Fruit fly (Drosophila melanogaster) whole organism, embryonic: ENCODE results near the gene Hsp60B.

Experiments used
- Blimp-1 ChIP-seq: fragments of 200-800 bp; sonication (Bioruptor generic); optimal IDR thresholded peaks from 3 replicates; lab custom pipeline; 2018; ENCODE audit warnings: missing biosample characterization, missing genetic modification characterization, mild to moderate bottlenecking, moderate library complexity, missing genetic modification reagents
- CG10147 ChIP-seq: fragments of 200-800 bp; sonication (Bioruptor generic); optimal IDR thresholded peaks from 2 replicates; lab custom pipeline; 2019; ENCODE audit warnings: missing biosample characterization, mild to moderate bottlenecking, missing genetic modification characterization, moderate library complexity
- CG10462 ChIP-seq: fragments of 200-800 bp; sonication (Bioruptor generic); optimal IDR thresholded peaks from 2 replicates; lab custom pipeline; 2016; ENCODE audit warnings: missing biosample characterization, missing genetic modification characterization
- CG13624 ChIP-seq: fragments of 200-800 bp; sonication (Bioruptor generic); optimal IDR thresholded peaks from 2 replicates; lab custom pipeline; 2016; ENCODE audit warnings: missing biosample characterization, missing genetic modification characterization
- CG15601 ChIP-seq: fragments of 200-800 bp; sonication (Bioruptor generic); optimal IDR thresholded peaks from 3 replicates; lab custom pipeline; 2019; ENCODE audit warnings: missing biosample characterization, mild to moderate bottlenecking, missing genetic modification characterization, moderate library complexity
- CG1602 ChIP-seq: fragments of 200-800 bp; sonication (Bioruptor generic); optimal IDR thresholded peaks from 3 replicates; lab custom pipeline; 2016; ENCODE audit warnings: missing biosample characterization, missing genetic modification characterization
- CG16779 ChIP-seq: fragments of 200-800 bp; sonication (Bioruptor generic); IDR thresholded peaks from 2 replicates; pipeline ENCODE4 v1.3.6; 2022; ENCODE audit warnings: missing biosample characterization, missing genetic modification characterization
- CG2116 ChIP-seq: fragments of 200-800 bp; sonication (Bioruptor generic); optimal IDR thresholded peaks from 3 replicates; lab custom pipeline; 2018; ENCODE audit warnings: missing biosample characterization, mild to moderate bottlenecking, missing genetic modification characterization
- CG2712 ChIP-seq: fragments of 200-800 bp; optimal IDR thresholded peaks from 3 replicates; lab custom pipeline; 2019; ENCODE audit warnings: missing biosample characterization, mild to moderate bottlenecking, missing genetic modification characterization, moderate library complexity
- CG31441 ChIP-seq: fragments of 200-800 bp; sonication (Bioruptor generic); IDR thresholded peaks from 2 replicates; pipeline ENCODE4 v1.3.6; 2022; ENCODE audit warnings: missing biosample characterization, missing genetic modification characterization
- CG32767 ChIP-seq: fragments of 200-800 bp; sonication (Bioruptor generic); IDR thresholded peaks from 2 replicates; pipeline ENCODE4 v1.3.6; 2022; ENCODE audit warnings: missing biosample characterization, missing genetic modification characterization
- CG3838 ChIP-seq: fragments of 200-800 bp; sonication (Bioruptor generic); optimal IDR thresholded peaks from 3 replicates; lab custom pipeline; 2016; ENCODE audit warnings: missing biosample characterization, missing genetic modification characterization
- CG4617 ChIP-seq: fragments of 200-800 bp; sonication (Bioruptor generic); optimal IDR thresholded peaks from 3 replicates; lab custom pipeline; 2016; ENCODE audit warnings: missing biosample characterization, missing genetic modification characterization, borderline replicate concordance
- CG5953 ChIP-seq: fragments of 200-800 bp; sonication (Bioruptor generic); IDR thresholded peaks from 2 replicates; pipeline ENCODE4 v1.3.6; 2022; ENCODE audit warnings: missing biosample characterization, missing genetic modification characterization
- CG6854 ChIP-seq: fragments of 200-800 bp; sonication (Bioruptor generic); optimal IDR thresholded peaks from 3 replicates; lab custom pipeline; 2017; ENCODE audit warnings: missing biosample characterization, mild to moderate bottlenecking, missing genetic modification characterization
- CG8281 ChIP-seq: fragments of 200-800 bp; sonication (Bioruptor generic); optimal IDR thresholded peaks from 2 replicates; lab custom pipeline; 2018; ENCODE audit warnings: missing biosample characterization, mild to moderate bottlenecking, missing genetic modification characterization, moderate library complexity
- CG8359 ChIP-seq: fragments of 200-800 bp; sonication (Bioruptor generic); optimal IDR thresholded peaks from 2 replicates; lab custom pipeline; 2017; ENCODE audit warnings: missing biosample characterization, mild to moderate bottlenecking, missing genetic modification characterization, borderline replicate concordance
- CG8924 ChIP-seq: fragments of 200-800 bp; optimal IDR thresholded peaks from 3 replicates; lab custom pipeline; 2019; ENCODE audit warnings: missing biosample characterization, mild to moderate bottlenecking, missing genetic modification characterization, moderate library complexity
- CG9932 ChIP-seq: fragments of 200-800 bp; sonication (Bioruptor generic); IDR thresholded peaks from 2 replicates; pipeline ENCODE4 v1.3.6; 2022; ENCODE audit warnings: missing biosample characterization, missing genetic modification characterization
- Dll ChIP-seq: fragments of 200-800 bp; sonication (Bioruptor generic); IDR thresholded peaks from 4 replicates; pipeline ENCODE4 v1.3.6; 2022; ENCODE audit warnings: missing biosample characterization, missing genetic modification characterization; ENCODE audit not compliant: partially characterized antibody
- Drgx ChIP-seq: fragments of 200-800 bp; sonication (Bioruptor generic); IDR thresholded peaks from 2 replicates; pipeline ENCODE4 v1.3.6; 2022; ENCODE audit warnings: missing biosample characterization, missing genetic modification characterization
- E2f2 ChIP-seq: fragments of 200-800 bp; sonication (Bioruptor generic); IDR thresholded peaks from 2 replicates; pipeline ENCODE4 v1.3.6; 2022; ENCODE audit warnings: missing biosample characterization, missing genetic modification characterization
- HLH3B ChIP-seq: fragments of 200-800 bp; sonication (Bioruptor generic); IDR thresholded peaks from 2 replicates; pipeline ENCODE4 v1.3.6; 2022; ENCODE audit warnings: missing biosample characterization, missing genetic modification characterization
- NC2β ChIP-seq: fragments of 200-800 bp; sonication (Bioruptor generic); optimal IDR thresholded peaks from 2 replicates; lab custom pipeline; 2016; ENCODE audit warnings: missing biosample characterization, missing genetic modification characterization
- Ravus ChIP-seq: fragments of 200-800 bp; sonication (Bioruptor generic); IDR thresholded peaks from 2 replicates; pipeline ENCODE4 v1.3.6; 2022; ENCODE audit warnings: missing biosample characterization, missing genetic modification characterization
- Sin3A ChIP-seq: fragments of >200 bp; optimal IDR thresholded peaks from 2 replicates; lab custom pipeline; 2018
- Sry-β ChIP-seq: fragments of 200-800 bp; sonication (Bioruptor generic); optimal IDR thresholded peaks from 2 replicates; lab custom pipeline; 2018; ENCODE audit warnings: missing biosample characterization, mild to moderate bottlenecking, missing genetic modification characterization, moderate library complexity
- Vsx1 ChIP-seq: fragments of 200-800 bp; sonication (Bioruptor generic); optimal IDR thresholded peaks from 2 replicates; lab custom pipeline; 2017; ENCODE audit warnings: missing biosample characterization, mild to moderate bottlenecking, missing genetic modification characterization, missing genetic modification reagents
- chinmo ChIP-seq: fragments of 200-800 bp; sonication (Bioruptor generic); IDR thresholded peaks from 4 replicates; pipeline ENCODE4 v1.3.6; 2022; ENCODE audit warnings: missing biosample characterization, missing genetic modification characterization; ENCODE audit not compliant: partially characterized antibody
- corto ChIP-seq: fragments of 200-800 bp; sonication (Bioruptor generic); optimal IDR thresholded peaks from 2 replicates; lab custom pipeline; 2016; ENCODE audit warnings: missing biosample characterization, mild to moderate bottlenecking, missing genetic modification characterization, moderate library complexity
- cwo ChIP-seq: fragments of 200-800 bp; sonication (Bioruptor generic); optimal IDR thresholded peaks from 3 replicates; lab custom pipeline; 2017; ENCODE audit warnings: missing biosample characterization, missing genetic modification characterization, mild to moderate bottlenecking, moderate library complexity, missing genetic modification reagents
- da ChIP-seq: fragments of 200-800 bp; sonication (Bioruptor generic); optimal IDR thresholded peaks from 2 replicates; lab custom pipeline; 2016; ENCODE audit warnings: missing biosample characterization, missing genetic modification characterization
- danr ChIP-seq: fragments of 200-800 bp; sonication (Bioruptor generic); IDR thresholded peaks from 2 replicates; pipeline ENCODE4 v1.3.6; 2022; ENCODE audit warnings: missing biosample characterization, missing genetic modification characterization
- dmrt11E ChIP-seq: fragments of 200-800 bp; sonication (Bioruptor generic); optimal IDR thresholded peaks from 3 replicates; lab custom pipeline; 2018; ENCODE audit warnings: missing biosample characterization, mild to moderate bottlenecking, missing genetic modification characterization, moderate library complexity
- dpn ChIP-seq, 2 experiments: fragments of 200-800 bp; sonication (Bioruptor generic); optimal IDR thresholded peaks; 3 replicates each; lab custom pipeline; 2016; ENCODE audit warnings: missing biosample characterization in 2 of 2, missing genetic modification characterization in 2 of 2
- her ChIP-seq: fragments of 200-800 bp; sonication (Bioruptor generic); optimal IDR thresholded peaks from 2 replicates; lab custom pipeline; 2016; ENCODE audit warnings: missing biosample characterization, missing genetic modification characterization
- inv ChIP-seq: fragments of 200-800 bp; sonication (Bioruptor generic); IDR thresholded peaks from 2 replicates; pipeline ENCODE4 v1.3.6; 2022; ENCODE audit warnings: missing biosample characterization, missing genetic modification characterization; ENCODE audit not compliant: partially characterized antibody
- knrl ChIP-seq: fragments of 200-800 bp; sonication (Bioruptor generic); IDR thresholded peaks from 3 replicates; pipeline ENCODE4 v1.3.6; 2022; ENCODE audit warnings: missing biosample characterization, missing genetic modification characterization; ENCODE audit not compliant: partially characterized antibody
- lbe ChIP-seq: fragments of 200-800 bp; sonication (Bioruptor generic); optimal IDR thresholded peaks from 2 replicates; lab custom pipeline; 2016; ENCODE audit warnings: missing biosample characterization, mild to moderate bottlenecking, missing genetic modification characterization
- mirr ChIP-seq: fragments of 200-800 bp; sonication (Bioruptor generic); optimal IDR thresholded peaks from 3 replicates; lab custom pipeline; 2018; ENCODE audit warnings: missing biosample characterization, mild to moderate bottlenecking, missing genetic modification characterization
- nerfin-1 ChIP-seq: fragments of 200-800 bp; sonication (Bioruptor generic); optimal IDR thresholded peaks from 3 replicates; lab custom pipeline; 2019; ENCODE audit warnings: missing biosample characterization, mild to moderate bottlenecking, missing genetic modification characterization, moderate library complexity
- p53 ChIP-seq: fragments of 200-800 bp; sonication (Bioruptor generic); optimal IDR thresholded peaks from 2 replicates; lab custom pipeline; 2016; ENCODE audit warnings: missing biosample characterization, missing genetic modification characterization
- row ChIP-seq: fragments of 200-800 bp; sonication (Bioruptor generic); IDR thresholded peaks from 3 replicates; pipeline ENCODE4 v1.3.6; 2022; ENCODE audit warnings: missing biosample characterization, missing genetic modification characterization
- sd ChIP-seq: fragments of 200-800 bp; sonication (Bioruptor generic); optimal IDR thresholded peaks from 3 replicates; lab custom pipeline; 2018; ENCODE audit warnings: missing biosample characterization, mild to moderate bottlenecking, missing genetic modification characterization, moderate library complexity
- stwl ChIP-seq: fragments of 200-800 bp; sonication (Bioruptor generic); optimal IDR thresholded peaks from 3 replicates; lab custom pipeline; 2018; ENCODE audit warnings: missing biosample characterization, mild to moderate bottlenecking, missing genetic modification characterization, moderate library complexity
- tgo ChIP-seq: fragments of 200-800 bp; sonication (Bioruptor generic); IDR thresholded peaks from 3 replicates; pipeline ENCODE4 v1.3.6; 2022; ENCODE audit warnings: missing biosample characterization, missing genetic modification characterization
- wor ChIP-seq: fragments of 200-800 bp; sonication (Bioruptor generic); IDR thresholded peaks from 2 replicates; pipeline ENCODE4 v1.3.6; 2022; ENCODE audit warnings: missing biosample characterization, missing genetic modification characterization

Gene Hsp60B

DNA sequence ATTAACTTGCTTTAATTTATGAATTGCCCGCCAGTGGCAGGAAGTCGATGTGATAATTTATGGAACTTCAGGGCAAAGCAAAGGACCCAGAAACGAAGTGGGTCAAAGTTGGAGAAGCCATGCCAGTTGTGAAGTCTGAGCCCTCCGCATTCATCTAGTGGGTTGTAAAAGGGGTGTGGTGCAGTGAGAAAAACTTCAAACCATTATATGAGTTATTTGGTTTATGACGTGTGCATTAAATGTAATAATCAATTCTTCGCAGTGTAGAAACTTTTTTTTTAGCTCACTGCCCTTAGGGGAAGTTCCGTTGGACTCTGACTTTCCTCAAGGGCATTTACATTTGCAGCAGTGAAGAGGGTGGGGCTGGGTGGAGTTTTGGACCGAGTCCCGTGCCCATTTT, 30.6 kb upstream of the Hsp60B start (continued):
- TF ChIP-seq CG10147 (GFP tag; lab: Kevin White, UChicago), result no peak

DNA sequence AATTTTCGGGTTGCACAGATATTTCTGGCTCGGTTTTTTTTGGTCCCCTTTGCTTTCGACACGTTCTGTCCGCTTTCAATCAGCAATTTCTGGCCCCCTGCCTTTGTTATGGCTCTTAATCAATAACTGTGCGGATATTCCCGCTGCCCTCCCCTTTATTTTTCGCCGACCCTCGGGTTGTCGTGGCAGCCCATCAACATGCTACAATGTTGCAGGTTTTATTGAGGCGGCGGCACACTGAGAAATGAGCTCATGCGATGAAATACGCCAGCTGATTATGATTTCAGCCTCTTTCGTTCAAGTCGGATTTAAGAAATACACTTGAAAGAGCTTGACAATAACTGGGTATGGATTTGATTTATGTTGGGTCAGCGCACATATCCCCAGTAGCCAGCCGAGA, 30.1 kb upstream of the Hsp60B start:
- no peak for TF ChIP-seq knrl (GFP tag; lab: Robert Waterston, UW)
- TF ChIP-seq wor, result no peak
- TF ChIP-seq nerfin-1 (tag; lab: Kevin White, UChicago), result no peak
- TF ChIP-seq CG8924 (tag; lab: Kevin White, UChicago), result no peak
- TF ChIP-seq Sin3A (lab: Kevin White, UChicago), result no peak
- TF ChIP-seq tgo (GFP tag; lab: Robert Waterston, UW), result no peak
- TF ChIP-seq danr (GFP tag; lab: Robert Waterston, UW), result no peak
- TF ChIP-seq p53 (GFP tag; lab: Kevin White, UChicago), result no peak
- no peak for TF ChIP-seq Vsx1 (GFP tag; lab: Kevin White, UChicago)
- no peak for TF ChIP-seq CG10462 (GFP tag; lab: Kevin White, UChicago)

DNA sequence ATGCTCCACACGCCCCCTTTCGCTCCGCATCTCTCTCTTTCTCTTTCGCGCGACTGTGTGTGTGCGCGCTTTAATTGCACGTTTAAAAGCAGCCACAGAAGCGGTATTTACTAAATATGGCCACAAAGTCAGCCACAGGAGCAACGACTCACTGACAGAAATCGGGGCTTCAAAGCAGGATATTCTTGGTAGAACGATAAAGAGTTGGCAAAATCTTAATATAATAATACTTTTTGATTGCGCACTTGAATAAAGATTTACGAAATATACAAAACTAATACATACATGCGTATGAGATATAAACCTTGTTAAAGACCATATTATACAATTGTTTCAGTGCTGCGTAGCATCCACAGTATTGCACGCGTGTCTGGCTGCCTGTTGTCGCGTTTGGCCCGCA, 27.4 kb upstream of the Hsp60B start:
- peak; percentile 43 for TF ChIP-seq lbe
- no peak for TF ChIP-seq stwl (tag; lab: Kevin White, UChicago)
- TF ChIP-seq corto (GFP tag; lab: Kevin White, UChicago), result peak; percentile 42
- 0 out of 2 replicates have a peak, but pooled peaks have one; percentile 14 for TF ChIP-seq CG5953
- TF ChIP-seq row (GFP tag; lab: Robert Waterston, UW), result no peak
- TF ChIP-seq CG2116 (GFP tag; lab: Kevin White, UChicago), result no peak
- TF ChIP-seq Drgx (GFP tag; lab: Robert Waterston, UW), result peak; percentile 17; the same call in 1 of the 2 replicates
- TF ChIP-seq CG3838 (GFP tag; lab: Kevin White, UChicago), result no peak

- TF ChIP-seq CG31441 (GFP tag; lab: Robert Waterston, UW), result no peak
- TF ChIP-seq chinmo, result 0 out of 4 replicates have a peak, but pooled peaks have one; percentile 41
- TF ChIP-seq cwo (GFP tag; lab: Kevin White, UChicago), result no peak
- TF ChIP-seq E2f2 (GFP tag; lab: Robert Waterston, UW), result no peak
- no peak for TF ChIP-seq CG8281 (tag; lab: Kevin White, UChicago)
- peak; percentile 38 for TF ChIP-seq her (GFP tag; lab: Kevin White, UChicago)
- TF ChIP-seq da (GFP tag; lab: Kevin White, UChicago), result no peak
- TF ChIP-seq Blimp-1 (GFP tag; lab: Kevin White, UChicago), result peak; percentile 17
- TF ChIP-seq NC2β (GFP tag; lab: Kevin White, UChicago), result no peak
- TF ChIP-seq dpn (GFP tag; optimal IDR thresholded peaks at IDR 0.05; lab: Kevin White, UChicago), result no peak
- no peak for TF ChIP-seq mirr (GFP tag; lab: Kevin White, UChicago)
- no peak for TF ChIP-seq dmrt11E (tag; lab: Kevin White, UChicago)
- TF ChIP-seq sd (tag; lab: Kevin White, UChicago), result peak; percentile 99
- TF ChIP-seq HLH3B, result no peak
- no peak for TF ChIP-seq inv (GFP tag; lab: Robert Waterston, UW)
- TF ChIP-seq CG8359 (GFP tag; lab: Kevin White, UChicago), result no peak
- TF ChIP-seq CG1602 (GFP tag; lab: Kevin White, UChicago), result no peak
- TF ChIP-seq Ravus (GFP tag; lab: Robert Waterston, UW), result peak; percentile 61
- no peak for TF ChIP-seq CG2712 (tag; lab: Kevin White, UChicago)
- TF ChIP-seq CG6854, result no peak
- TF ChIP-seq CG16779, result no peak
- no peak for TF ChIP-seq CG4617
- no peak for TF ChIP-seq CG15601 (tag; lab: Kevin White, UChicago)
- TF ChIP-seq CG13624 (GFP tag; lab: Kevin White, UChicago), result no peak
- peak; percentile 51; the same call in 2 of the 4 replicates for TF ChIP-seq Dll (GFP tag; lab: Robert Waterston, UW)
- TF ChIP-seq CG32767 (GFP tag; lab: Robert Waterston, UW), result no peak
- TF ChIP-seq Sry-β (GFP tag; lab: Kevin White, UChicago), result no peak
- no peak for TF ChIP-seq CG9932 (GFP tag; lab: Robert Waterston, UW)
Measured at dm6 chr2L:701868-702327, 26.3 kb upstream of the Hsp60B start.
